Fruit fly (Drosophila melanogaster): ENCODE data around the gene CG2794.

Gene CG2794

DNA sequence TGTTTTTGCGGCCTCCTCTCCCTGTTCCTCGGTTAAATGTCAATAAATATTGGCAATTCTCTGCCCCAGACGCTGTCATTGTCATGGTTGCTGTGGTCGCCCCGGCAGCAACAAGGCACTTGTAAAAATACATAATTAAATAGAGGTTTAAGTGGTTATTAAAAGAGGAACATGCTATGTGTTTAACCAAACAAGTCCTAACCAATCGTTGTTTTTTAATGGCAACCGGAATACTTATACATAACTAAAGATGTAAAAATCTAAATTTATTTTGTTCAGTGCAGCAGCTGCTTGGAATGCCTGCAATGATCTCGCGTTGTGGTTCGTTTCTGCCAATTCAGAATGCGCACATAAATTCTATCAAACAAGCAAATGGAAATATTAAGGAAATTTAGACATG lies 43.0 kb downstream of the CG2794 start:
- TF ChIP-seq CTCF (optimal IDR thresholded peaks at IDR 0.05), result no peak
- no peak for TF ChIP-seq CG8478 (optimal IDR thresholded peaks at IDR 0.05)

dm6 chr2L:608143-608542 lies 44.2 kb downstream of the CG2794 start:
- TF ChIP-seq CG8478 (optimal IDR thresholded peaks at IDR 0.05), result no peak
- no peak for TF ChIP-seq CTCF (optimal IDR thresholded peaks at IDR 0.05)

DNA sequence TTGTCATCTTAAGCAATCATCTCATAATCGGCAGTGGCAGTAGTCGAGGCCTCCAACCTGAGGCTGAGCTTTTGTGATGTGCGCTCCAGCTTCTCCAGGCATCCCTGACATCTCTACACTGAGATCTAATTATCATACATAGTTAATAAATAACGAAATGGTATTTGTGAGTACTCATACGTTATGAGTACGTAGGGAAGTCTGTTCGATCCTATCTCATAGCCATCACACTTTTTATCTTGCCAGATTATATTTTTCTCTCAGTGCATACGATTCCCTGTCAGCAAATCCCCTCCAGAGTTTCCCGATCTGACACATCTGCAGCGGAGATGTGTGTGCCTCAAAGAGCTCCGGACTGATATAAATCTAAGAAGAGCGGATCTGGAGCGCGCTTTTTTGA lies 45.5 kb downstream of the CG2794 start:
- no peak for TF ChIP-seq CG8478 (optimal IDR thresholded peaks at IDR 0.05)
- no peak for TF ChIP-seq CTCF (optimal IDR thresholded peaks at IDR 0.05)

DNA sequence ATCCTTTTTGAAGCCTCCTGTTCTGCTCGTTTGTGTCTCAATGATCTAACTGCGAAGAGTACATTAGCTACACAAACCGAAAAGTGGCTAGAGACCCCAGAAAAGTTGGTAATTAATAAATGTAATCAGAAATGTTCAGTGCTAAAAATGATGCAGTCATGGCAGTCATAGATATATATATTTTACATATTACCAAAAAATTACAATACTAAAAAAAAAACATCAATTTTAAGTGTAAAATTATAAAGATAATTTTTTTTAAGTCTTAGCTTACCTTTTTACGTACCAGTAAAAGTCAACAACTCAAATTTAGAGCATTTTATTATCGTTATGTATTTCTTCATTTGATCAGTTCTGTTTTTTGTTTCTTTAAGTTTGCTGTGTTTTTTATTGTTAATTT lies 48.8 kb downstream of the CG2794 start:
- TF ChIP-seq CTCF (optimal IDR thresholded peaks at IDR 0.05) (no peak), CG8478 (optimal IDR thresholded peaks at IDR 0.05) (no peak)

DNA sequence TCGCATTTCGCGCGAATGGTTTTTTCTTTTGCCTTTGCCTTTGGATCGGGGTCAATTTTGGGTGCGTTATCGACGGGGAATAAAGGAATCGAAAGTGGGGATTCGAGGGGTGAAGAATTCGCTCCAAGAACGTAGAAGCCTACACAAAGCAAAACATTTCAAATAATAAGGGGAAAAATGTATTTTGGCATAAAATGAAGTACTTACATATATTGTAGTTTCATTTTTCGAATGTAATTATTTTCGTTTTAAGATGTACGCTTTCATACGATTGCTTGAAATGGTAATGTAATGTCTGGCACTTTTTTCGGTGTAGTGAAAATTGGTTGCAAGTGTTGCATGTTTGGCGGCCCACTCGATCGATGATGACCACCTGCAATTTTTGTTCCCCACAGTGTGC lies 51.1 kb downstream of the CG2794 start:
- TF ChIP-seq CTCF (optimal IDR thresholded peaks at IDR 0.05) (no peak), CG8478 (optimal IDR thresholded peaks at IDR 0.05) (no peak)

Measured in S2 (cell line).